Worm (Caenorhabditis elegans) whole organism, young adult: ENCODE data around the gene nhr-84.

Experiments used
- B0019.2 ChIP-seq: fragments of 200-800 bp; sonication (Bioruptor generic); conservative IDR thresholded peaks from 2 replicates; pipeline ENCODE4 v1.3.6; 2022; ENCODE audit warnings: missing genetic modification reagents, missing genetic modification characterization, missing compliant biosample characterization
- D2030.7 ChIP-seq: fragments of 200-800 bp; sonication (Bioruptor generic); IDR thresholded peaks from 2 replicates; pipeline ENCODE4 v1.3.6; 2022; ENCODE audit warnings: missing genetic modification reagents, missing genetic modification characterization, missing compliant biosample characterization
- F10E7.11 ChIP-seq: sonication (generic microtip); optimal IDR thresholded peaks from 2 replicates; lab custom pipeline; 2017; ENCODE audit warnings: mild to moderate bottlenecking, missing genetic modification characterization, moderate library complexity, missing compliant biosample characterization
- F22D6.2 ChIP-seq: sonication (generic microtip); optimal IDR thresholded peaks from 2 replicates; lab custom pipeline; 2016; ENCODE audit warnings: mild to moderate bottlenecking, missing genetic modification characterization, missing compliant biosample characterization
- F37B4.10 ChIP-seq: fragments of 200-800 bp; sonication (Bioruptor generic); IDR thresholded peaks from 2 replicates; pipeline ENCODE4 v1.3.6; 2022; ENCODE audit warnings: missing genetic modification characterization, missing compliant biosample characterization
- F49E8.2 ChIP-seq: sonication (generic microtip); optimal IDR thresholded peaks from 3 replicates; lab custom pipeline; 2017; ENCODE audit warnings: missing genetic modification characterization, mild to moderate bottlenecking, missing compliant biosample characterization, antibody characterized with exemption, moderate library complexity; ENCODE audit not compliant: insufficient read depth
- F52B5.7 ChIP-seq: sonication (generic microtip); optimal IDR thresholded peaks from 2 replicates; lab custom pipeline; 2016; ENCODE audit warnings: mild to moderate bottlenecking, missing genetic modification characterization, missing compliant biosample characterization
- F57A8.1 ChIP-seq: fragments of 200-800 bp; sonication (Bioruptor generic); optimal IDR thresholded peaks from 2 replicates; lab custom pipeline; 2018; ENCODE audit warnings: mild to moderate bottlenecking, missing genetic modification characterization, moderate library complexity, missing compliant biosample characterization
- T07F8.4 ChIP-seq: sonication (generic microtip); optimal IDR thresholded peaks from 2 replicates; lab custom pipeline; 2016; ENCODE audit warnings: mild to moderate bottlenecking, missing genetic modification characterization, moderate library complexity, missing compliant biosample characterization
- Y56A3A.18 ChIP-seq: fragments of 200-800 bp; sonication (Bioruptor generic); IDR thresholded peaks from 2 replicates; pipeline ENCODE4 v1.3.6; 2022; ENCODE audit warnings: missing genetic modification reagents, missing genetic modification characterization, missing compliant biosample characterization
- Y67H2A.10 ChIP-seq: fragments of 200-800 bp; sonication (Bioruptor generic); conservative IDR thresholded peaks from 2 replicates; pipeline ENCODE4 v1.3.6; 2022; ENCODE audit warnings: missing genetic modification reagents, missing genetic modification characterization, missing compliant biosample characterization
- atf-7 ChIP-seq: sonication (generic microtip); optimal IDR thresholded peaks from 2 replicates; lab custom pipeline; 2017; ENCODE audit warnings: mild to moderate bottlenecking, missing genetic modification characterization, missing compliant biosample characterization
- athp-1 ChIP-seq: sonication (generic microtip); optimal IDR thresholded peaks from 2 replicates; lab custom pipeline; 2017; ENCODE audit warnings: mild to moderate bottlenecking, missing genetic modification characterization, missing compliant biosample characterization
- attf-3 ChIP-seq: fragments of 200-800 bp; sonication (Bioruptor generic); conservative IDR thresholded peaks from 2 replicates; pipeline ENCODE4 v1.3.6; 2022; ENCODE audit warnings: missing genetic modification reagents, missing genetic modification characterization, missing compliant biosample characterization
- attf-6 ChIP-seq: fragments of 200-800 bp; sonication (Bioruptor generic); IDR thresholded peaks from 2 replicates; pipeline ENCODE4 v1.3.6; 2022; ENCODE audit warnings: missing genetic modification reagents, missing genetic modification characterization, missing compliant biosample characterization
- ceh-79 ChIP-seq: sonication (generic microtip); optimal IDR thresholded peaks from 2 replicates; lab custom pipeline; 2017; ENCODE audit warnings: mild to moderate bottlenecking, missing genetic modification characterization, missing compliant biosample characterization
- egrh-3 ChIP-seq: fragments of 200-800 bp; sonication (Bioruptor generic); IDR thresholded peaks from 2 replicates; pipeline ENCODE4 v1.3.6; 2022; ENCODE audit warnings: missing genetic modification reagents, missing genetic modification characterization, missing compliant biosample characterization
- gei-17 ChIP-seq: fragments of 200-800 bp; sonication (Bioruptor generic); optimal IDR thresholded peaks from 2 replicates; lab custom pipeline; 2018; ENCODE audit warnings: mild to moderate bottlenecking, missing genetic modification characterization, missing compliant biosample characterization
- him-1 ChIP-seq: sonication (generic microtip); optimal IDR thresholded peaks from 2 replicates; lab custom pipeline; 2016; ENCODE audit warnings: missing genotype, missing genetic modification reagents, missing genetic modification characterization, missing compliant biosample characterization
- hmg-20 ChIP-seq: fragments of 200-800 bp; sonication (Bioruptor generic); IDR thresholded peaks from 2 replicates; pipeline ENCODE4 v1.3.6; 2022; ENCODE audit warnings: missing genetic modification reagents, missing genetic modification characterization, missing compliant biosample characterization
- hrde-1 ChIP-seq: sonication (generic microtip); optimal IDR thresholded peaks from 2 replicates; lab custom pipeline; 2016; ENCODE audit warnings: missing genetic modification characterization, mild to moderate bottlenecking, missing compliant biosample characterization, moderate library complexity, missing genotype, missing genetic modification reagents, borderline replicate concordance
- hsf-1 ChIP-seq: fragments of 200-800 bp; sonication (Bioruptor generic); IDR thresholded peaks from 2 replicates; pipeline ENCODE4 v1.3.6; 2022; ENCODE audit warnings: missing genetic modification reagents, missing genetic modification characterization, missing compliant biosample characterization
- lag-1 ChIP-seq: fragments of 200-800 bp; sonication (Bioruptor generic); IDR thresholded peaks from 2 replicates; pipeline ENCODE4 v1.3.6; 2022; ENCODE audit warnings: missing genetic modification reagents, missing genetic modification characterization, missing compliant biosample characterization
- lin-35 ChIP-seq, 3 experiments: fragments of 150-350 bp in 2 of 3; sonication (generic microtip) in 1 of 3; optimal IDR thresholded peaks; 2 replicates each; lab custom pipeline; 2014 to 2018; ENCODE audit warnings: missing biosample characterization in 3 of 3, missing genetic modification characterization in 3 of 3, missing genetic modification reagents in 3 of 3
- lsl-1 ChIP-seq: fragments of 200-800 bp; sonication (Bioruptor generic); optimal IDR thresholded peaks from 2 replicates; lab custom pipeline; 2018; ENCODE audit warnings: mild to moderate bottlenecking, missing genetic modification characterization, moderate library complexity, missing compliant biosample characterization
- lsy-27 ChIP-seq: sonication (generic microtip); optimal IDR thresholded peaks from 2 replicates; lab custom pipeline; 2017; ENCODE audit warnings: missing genetic modification characterization, mild to moderate bottlenecking, missing compliant biosample characterization, antibody characterized with exemption, missing genotype, borderline replicate concordance; ENCODE audit not compliant: insufficient read depth
- madf-3 ChIP-seq: fragments of 200-800 bp; sonication (Bioruptor generic); IDR thresholded peaks from 2 replicates; pipeline ENCODE4 v1.3.6; 2022; ENCODE audit warnings: missing genetic modification reagents, missing genetic modification characterization, missing compliant biosample characterization
- mcd-1 ChIP-seq: fragments of 200-800 bp; sonication (Bioruptor generic); IDR thresholded peaks from 2 replicates; pipeline ENCODE4 v1.3.6; 2022; ENCODE audit warnings: missing genetic modification reagents, missing genetic modification characterization, missing compliant biosample characterization
- nfya-1 ChIP-seq: sonication (generic microtip); optimal IDR thresholded peaks from 2 replicates; lab custom pipeline; 2017; ENCODE audit warnings: antibody characterized with exemption, missing compliant biosample characterization, missing genetic modification characterization, borderline replicate concordance; ENCODE audit not compliant: insufficient read depth
- nhr-120 ChIP-seq: fragments of 200-800 bp; sonication (Bioruptor generic); IDR thresholded peaks from 2 replicates; pipeline ENCODE4 v1.3.6; 2022; ENCODE audit warnings: missing genetic modification characterization, missing compliant biosample characterization
- nhr-80 ChIP-seq: sonication (generic microtip); optimal IDR thresholded peaks from 2 replicates; lab custom pipeline; 2016; ENCODE audit warnings: missing genetic modification characterization, missing compliant biosample characterization
- rec-8 ChIP-seq, 2 experiments: sonication (generic microtip); optimal IDR thresholded peaks; 2 replicates each; lab custom pipeline; 2016; ENCODE audit warnings: mild to moderate bottlenecking in 2 of 2, missing genetic modification characterization in 2 of 2, missing genetic modification reagents in 2 of 2, missing genotype in 2 of 2, missing biosample characterization in 1 of 2, missing compliant biosample characterization in 1 of 2, moderate library complexity in 1 of 2
- sdz-38 ChIP-seq: sonication (generic microtip); optimal IDR thresholded peaks from 2 replicates; lab custom pipeline; 2016; ENCODE audit warnings: missing genotype, missing genetic modification characterization, missing compliant biosample characterization
- snpc-1.3 ChIP-seq: sonication (generic microtip); optimal IDR thresholded peaks from 2 replicates; lab custom pipeline; 2017; ENCODE audit warnings: missing genetic modification characterization, mild to moderate bottlenecking, missing compliant biosample characterization, antibody characterized with exemption, moderate library complexity, missing genotype, missing genetic modification reagents; ENCODE audit not compliant: insufficient read depth
- snpc-4 ChIP-seq, 5 experiments: fragments of 150-350 bp in 1 of 5; sonication (generic microtip) in 4 of 5; optimal IDR thresholded peaks; 2 replicates each; lab custom pipeline; 2014 to 2018; ENCODE audit warnings: missing genetic modification characterization in 5 of 5, missing biosample characterization in 3 of 5, antibody characterized with exemption in 2 of 5, mild to moderate bottlenecking in 2 of 5, missing compliant biosample characterization in 2 of 5, missing genotype in 2 of 5, moderate library complexity in 2 of 5, missing genetic modification reagents in 1 of 5
- somi-1 ChIP-seq: fragments of 200-800 bp; sonication (Bioruptor generic); optimal IDR thresholded peaks from 2 replicates; lab custom pipeline; 2018; ENCODE audit warnings: mild to moderate bottlenecking, missing genetic modification characterization, missing compliant biosample characterization
- sptf-2 ChIP-seq: fragments of 200-800 bp; sonication (Bioruptor generic); optimal IDR thresholded peaks from 2 replicates; lab custom pipeline; 2018; ENCODE audit warnings: mild to moderate bottlenecking, missing genetic modification characterization, missing compliant biosample characterization
- tlf-1 ChIP-seq: fragments of 200-800 bp; sonication (Bioruptor generic); optimal IDR thresholded peaks from 2 replicates; lab custom pipeline; 2018; ENCODE audit warnings: mild to moderate bottlenecking, missing genetic modification characterization, missing compliant biosample characterization
- unc-130 ChIP-seq: sonication (generic microtip); optimal IDR thresholded peaks from 2 replicates; lab custom pipeline; 2016; ENCODE audit warnings: missing genetic modification reagents, missing genetic modification characterization, missing compliant biosample characterization
- ztf-22 ChIP-seq: fragments of 200-800 bp; sonication (Bioruptor generic); optimal IDR thresholded peaks from 2 replicates; lab custom pipeline; 2018; ENCODE audit warnings: mild to moderate bottlenecking, missing genetic modification characterization, moderate library complexity, missing compliant biosample characterization
- ztf-25 ChIP-seq: fragments of 200-800 bp; sonication (Bioruptor generic); IDR thresholded peaks from 2 replicates; pipeline ENCODE4 v1.3.6; 2022; ENCODE audit warnings: missing genetic modification reagents, missing genetic modification characterization, missing compliant biosample characterization
- ztf-3 ChIP-seq: fragments of 200-800 bp; sonication (Bioruptor generic); optimal IDR thresholded peaks from 2 replicates; lab custom pipeline; 2018; ENCODE audit warnings: mild to moderate bottlenecking, missing genetic modification characterization, missing compliant biosample characterization

The nhr-84 gene

DNA sequence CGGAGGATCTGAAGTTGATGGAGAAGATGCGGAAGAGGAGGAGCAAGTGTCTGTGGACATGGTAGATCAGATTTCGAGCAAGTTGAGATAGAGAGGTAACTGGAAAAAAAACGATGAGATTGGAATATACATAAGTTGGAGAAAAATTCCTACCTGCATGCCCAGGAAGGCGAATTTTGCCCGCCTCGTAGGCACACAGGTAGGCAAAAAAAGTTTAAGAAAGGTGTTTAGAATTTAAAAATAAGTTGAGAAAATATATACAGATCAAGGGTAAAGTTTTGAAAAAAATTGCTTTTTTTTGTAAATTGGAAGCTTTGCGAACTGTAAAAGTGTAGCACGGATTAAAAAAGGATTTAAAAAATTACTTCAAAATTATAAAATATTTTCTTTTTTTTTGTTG lies at the start of gene nhr-84:
Gene nhr-84 (minus strand): TSS at position 101 of the 400 bp plus-strand sequence.
- TF ChIP-seq athp-1 (tag; lab: Kevin White, UChicago) (no peak), ztf-3 (GFP tag; lab: Kevin White, UChicago) (no peak), somi-1 (GFP tag; lab: Kevin White, UChicago) (no peak), unc-130 (GFP tag; lab: Kevin White, UChicago) (no peak), him-1 (tag; lab: Kevin White, UChicago) (no peak), lsy-27 (tag; lab: Kevin White, UChicago) (no peak), hmg-20 (GFP tag; lab: Robert Waterston, UW) (no peak), snpc-4 (GFP tag; optimal IDR thresholded peaks at IDR 0.05; lab: Kevin White, UChicago) (no peak), snpc-4 (tag; optimal IDR thresholded peaks at IDR 0.05; lab: Kevin White, UChicago) (no peak), Y67H2A.10 (GFP tag; lab: Robert Waterston, UW) (no peak), hsf-1 (no peak), attf-6 (GFP tag; lab: Robert Waterston, UW) (no peak), D2030.7 (GFP tag; lab: Robert Waterston, UW) (no peak), tlf-1 (GFP tag; lab: Kevin White, UChicago) (no peak), gei-17 (GFP tag; lab: Kevin White, UChicago) (no peak), attf-3 (GFP tag; lab: Robert Waterston, UW) (no peak), B0019.2 (GFP tag; lab: Robert Waterston, UW) (no peak), nfya-1 (tag; lab: Kevin White, UChicago) (no peak), sptf-2 (GFP tag; lab: Kevin White, UChicago) (no peak), lag-1 (GFP tag; lab: Robert Waterston, UW) (no peak), ceh-79 (tag; lab: Kevin White, UChicago) (no peak)
- TF ChIP-seq, all 124 proteins: peak for 0

DNA sequence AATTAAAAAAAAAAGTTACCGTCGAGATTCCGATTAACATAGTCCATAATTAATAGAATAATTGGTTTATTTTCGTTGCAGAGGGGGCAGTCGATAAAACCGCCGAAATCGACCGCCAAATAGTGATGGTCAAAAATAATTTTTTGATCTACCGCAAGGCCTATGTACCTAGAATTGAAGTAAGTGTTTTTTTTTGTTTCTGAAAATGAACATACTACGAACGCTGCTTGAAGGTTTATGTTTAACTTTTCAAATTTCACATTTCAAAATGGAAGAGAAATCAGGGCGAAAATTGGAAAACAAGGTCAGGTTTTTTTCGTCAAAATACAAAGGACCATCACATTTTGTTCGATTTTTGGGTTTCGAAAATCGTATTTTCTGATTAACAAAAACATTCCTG lies 48.9 kb upstream of the nhr-84 start, which contains the start of gene pzf-1:
Gene pzf-1 (minus strand): TSS at position 101 of the 400 bp plus-strand sequence.
- TF ChIP-seq F49E8.2 (tag; lab: Kevin White, UChicago): no peak
- no peak for TF ChIP-seq him-1 (tag; lab: Kevin White, UChicago)
- no peak for TF ChIP-seq lsy-27 (tag; lab: Kevin White, UChicago)
- TF ChIP-seq Y67H2A.10 (GFP tag; lab: Robert Waterston, UW): no peak
- no peak for TF ChIP-seq hmg-20 (GFP tag; lab: Robert Waterston, UW)
- TF ChIP-seq ztf-25 (GFP tag; lab: Robert Waterston, UW): no peak
- TF ChIP-seq F10E7.11 (tag; lab: Kevin White, UChicago): no peak
- no peak for TF ChIP-seq somi-1 (GFP tag; lab: Kevin White, UChicago)
- TF ChIP-seq F52B5.7 (tag; lab: Kevin White, UChicago): no peak
- no peak for TF ChIP-seq nhr-80
- no peak for TF ChIP-seq egrh-3 (GFP tag; lab: Robert Waterston, UW)
- no peak for TF ChIP-seq D2030.7 (GFP tag; lab: Robert Waterston, UW)
- TF ChIP-seq, all 124 proteins: peak for 0

DNA sequence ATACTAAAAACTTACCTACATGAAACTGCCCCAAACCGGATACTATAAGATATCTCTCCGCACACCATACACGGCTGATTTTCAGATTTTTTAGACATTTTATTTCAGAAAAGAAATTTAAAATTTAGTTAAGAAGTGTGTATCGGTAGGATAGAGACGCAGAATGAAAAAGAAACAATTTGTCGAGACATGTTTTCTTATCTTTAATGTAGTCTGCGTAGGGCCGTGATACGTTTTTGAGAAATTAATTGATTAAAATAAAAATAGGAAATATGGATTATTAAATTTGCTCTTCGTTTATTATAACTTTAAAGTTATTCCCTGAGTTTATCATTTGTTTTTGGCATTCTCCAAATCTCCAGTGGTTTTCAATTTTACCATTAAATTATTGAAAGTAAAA lies 44.9 kb upstream of the nhr-84 start, which contains the start of gene nhr-108:
Gene nhr-108 (minus strand): TSS at position 166 of the 400 bp plus-strand sequence.
- TF ChIP-seq Y56A3A.18 (no peak), mcd-1 (GFP tag; lab: Robert Waterston, UW) (no peak), madf-3 (GFP tag; lab: Robert Waterston, UW) (no peak), nhr-120 (GFP tag; lab: Robert Waterston, UW) (no peak), sdz-38 (tag; lab: Kevin White, UChicago) (no peak), snpc-1.3 (tag; lab: Kevin White, UChicago) (no peak), F37B4.10 (GFP tag; lab: Robert Waterston, UW) (no peak), nfya-1 (tag; lab: Kevin White, UChicago) (no peak), snpc-4 (GFP tag; optimal IDR thresholded peaks at IDR 0.05; lab: Kevin White, UChicago) (no peak), snpc-4 (tag; optimal IDR thresholded peaks at IDR 0.05; lab: Kevin White, UChicago) (no peak), lsl-1 (GFP tag; lab: Kevin White, UChicago) (no peak), lin-35 (GFP tag; optimal IDR thresholded peaks at IDR 0.05; lab: Kevin White, UChicago) (no peak), ztf-22 (GFP tag; lab: Kevin White, UChicago) (no peak), T07F8.4 (no peak), rec-8 (tag; optimal IDR thresholded peaks at IDR 0.05; lab: Kevin White, UChicago) (no peak), atf-7 (tag; lab: Kevin White, UChicago) (no peak), hrde-1 (no peak), F57A8.1 (no peak), gei-17 (GFP tag; lab: Kevin White, UChicago) (no peak), F22D6.2 (tag; lab: Kevin White, UChicago) (no peak)
